Worm (Caenorhabditis elegans): Measurements from ENCODE around the gene K10H10.5.

DNA sequence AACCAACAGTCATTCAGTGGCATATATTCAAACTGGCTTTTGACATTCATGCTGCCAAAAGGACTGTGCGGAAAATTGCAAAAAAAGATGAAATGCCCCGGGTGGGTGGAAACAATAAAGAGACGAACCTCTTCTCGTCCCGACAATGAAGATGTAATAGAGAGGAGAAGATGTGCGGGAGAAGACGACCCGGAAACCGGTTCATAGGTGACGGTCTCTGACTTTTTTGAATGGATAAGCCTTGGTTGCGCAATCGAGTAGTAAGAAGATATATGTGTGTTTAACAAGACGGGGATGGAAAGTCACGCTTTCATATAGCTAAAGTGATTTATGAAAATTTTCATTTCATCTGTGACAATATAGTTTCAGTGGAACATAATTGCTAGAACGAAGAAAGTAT lies 20.8 kb upstream of the K10H10.5 start:
- no peak for TF ChIP-seq pha-4 (tag; optimal IDR thresholded peaks at IDR 0.05)
- TF ChIP-seq lin-35 (GFP tag; optimal IDR thresholded peaks at IDR 0.05): no peak
- TF ChIP-seq snpc-4 (GFP tag; optimal IDR thresholded peaks at IDR 0.05): no peak
- no peak for TF ChIP-seq snpc-4 (tag; optimal IDR thresholded peaks at IDR 0.05)
- no peak for TF ChIP-seq lsl-1 (GFP tag; optimal IDR thresholded peaks at IDR 0.05)
- no peak for TF ChIP-seq snpc-1.3 (tag; optimal IDR thresholded peaks at IDR 0.05; ENCODE audit: insufficient read depth)
- no peak for TF ChIP-seq rcor-1 (GFP tag; IDR thresholded peaks at IDR 0.05)
- no peak for TF ChIP-seq dpl-1 (GFP tag; optimal IDR thresholded peaks at IDR 0.05)
- TF ChIP-seq dox-1 (GFP tag; IDR thresholded peaks at IDR 0.05): no peak
- TF ChIP-seq tlf-1 (GFP tag; optimal IDR thresholded peaks at IDR 0.05): no peak
- no peak for TF ChIP-seq sea-2 (GFP tag; IDR thresholded peaks at IDR 0.05)
- TF ChIP-seq ceh-91 (GFP tag; IDR thresholded peaks at IDR 0.05): no peak
- no peak for TF ChIP-seq unc-62 (GFP tag; optimal IDR thresholded peaks at IDR 0.05)
- TF ChIP-seq mel-28 (tag; optimal IDR thresholded peaks at IDR 0.05; ENCODE audit: borderline replicate concordance): no peak
